Worm (Caenorhabditis elegans) whole organism, early embryonic: ENCODE results near the gene best-2.

Source experiments
- ama-1 ChIP-seq: fragments of 150-350 bp; optimal IDR thresholded peaks from 2 replicates; lab custom pipeline; 2014
- ceh-36 ChIP-seq: sonication (generic microtip); optimal IDR thresholded peaks from 2 replicates; lab custom pipeline; 2016; ENCODE audit warnings: missing genetic modification characterization, inconsistent platforms, missing compliant biosample characterization
- flt-1 ChIP-seq: fragments of 200-800 bp; sonication (Bioruptor generic); IDR thresholded peaks from 2 replicates; pipeline ENCODE4 v1.3.6; 2022; ENCODE audit warnings: missing genetic modification characterization, missing compliant biosample characterization
- hmbx-1 ChIP-seq: sonication (generic microtip); optimal IDR thresholded peaks from 2 replicates; lab custom pipeline; 2016; ENCODE audit warnings: mild to moderate bottlenecking, missing genetic modification characterization, missing compliant biosample characterization
- hmg-4 ChIP-seq: fragments of 200-800 bp; sonication (Bioruptor generic); optimal IDR thresholded peaks from 2 replicates; lab custom pipeline; 2018; ENCODE audit warnings: mild to moderate bottlenecking, missing genetic modification characterization, missing compliant biosample characterization
- scrt-1 ChIP-seq: fragments of 200-800 bp; sonication (Bioruptor generic); IDR thresholded peaks from 2 replicates; pipeline ENCODE4 v1.3.6; 2022; ENCODE audit warnings: missing genetic modification characterization, missing compliant biosample characterization
- tbx-11 ChIP-seq: fragments of 200-800 bp; sonication (Bioruptor generic); IDR thresholded peaks from 2 replicates; pipeline ENCODE4 v1.3.6; 2022; ENCODE audit warnings: missing genetic modification characterization, missing compliant biosample characterization

DNA sequence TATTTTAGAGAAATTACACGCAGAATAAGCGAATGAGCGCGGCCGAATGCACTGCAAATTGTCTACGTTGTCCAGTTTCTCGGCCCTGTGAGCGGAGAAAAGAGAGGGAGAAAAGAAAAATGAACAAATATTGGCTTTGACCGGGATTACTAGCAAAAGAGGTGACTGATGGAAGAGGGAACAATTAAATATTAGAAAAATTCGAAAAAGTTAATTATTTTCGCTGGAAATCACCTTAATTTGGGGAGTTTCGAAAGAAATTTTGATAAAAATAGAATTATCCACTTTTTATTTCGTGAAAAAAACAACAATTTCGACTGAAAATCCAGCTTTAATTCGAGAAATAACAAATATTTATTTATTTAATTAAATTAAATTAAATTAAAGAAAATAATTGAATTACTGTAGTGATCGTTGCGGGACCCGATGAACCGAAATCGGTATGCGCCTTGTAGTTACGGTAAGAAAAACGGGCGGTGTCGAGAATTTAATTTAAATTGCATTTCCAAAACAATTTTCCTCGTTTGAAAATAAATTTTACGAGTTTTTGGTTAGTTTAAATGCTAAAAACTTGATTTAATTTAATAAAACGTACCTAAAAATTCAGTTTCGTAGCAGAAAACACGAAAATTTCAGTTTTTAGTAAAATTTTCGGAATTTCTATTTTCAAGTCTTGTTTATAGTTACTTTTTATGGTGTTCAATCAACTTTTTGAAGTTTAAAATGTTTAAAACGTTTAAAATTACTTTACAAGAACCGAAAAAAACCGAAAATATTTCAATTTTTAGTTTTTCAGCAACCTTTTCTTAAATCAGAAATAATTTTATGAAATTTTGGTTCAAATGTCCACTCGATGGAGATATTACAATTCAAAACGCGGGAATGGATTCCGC, 41.8 kb upstream of the best-2 start, which contains the start of the genes crld-1 and msh-5:
- no peak for TF ChIP-seq ama-1 (lab: Kevin White, UChicago)
- no peak for TF ChIP-seq ceh-36 (tag; lab: Kevin White, UChicago)
- TF ChIP-seq scrt-1 (GFP tag; lab: Robert Waterston, UW) = no peak
- TF ChIP-seq hmbx-1 (tag; lab: Kevin White, UChicago) = no peak
- no peak for TF ChIP-seq flt-1
- no peak for TF ChIP-seq hmg-4 (GFP tag; lab: Kevin White, UChicago)
- TF ChIP-seq tbx-11 (GFP tag; lab: Robert Waterston, UW) = no peak
